Worm (Caenorhabditis elegans) whole organism, midembryonic: ENCODE data around the gene F40G12.11.

Experiments used
- T22C8.4 ChIP-seq: fragments of 200-800 bp; sonication (Bioruptor generic); IDR thresholded peaks from 2 replicates; pipeline ENCODE4 v1.3.6; 2022; ENCODE audit warnings: missing genetic modification characterization, missing compliant biosample characterization
- cog-1 ChIP-seq: sonication (generic microtip); optimal IDR thresholded peaks from 2 replicates; lab custom pipeline; 2016; ENCODE audit warnings: missing genetic modification characterization, missing compliant biosample characterization
- flt-1 ChIP-seq: fragments of 200-800 bp; sonication (Bioruptor generic); IDR thresholded peaks from 2 replicates; pipeline ENCODE4 v1.3.6; 2022; ENCODE audit warnings: missing genetic modification characterization, missing compliant biosample characterization
- klf-2 ChIP-seq: fragments of 200-800 bp; sonication (Bioruptor generic); conservative IDR thresholded peaks from 2 replicates; pipeline ENCODE4 v1.3.6; 2022; ENCODE audit warnings: missing genetic modification reagents, missing genetic modification characterization, missing compliant biosample characterization
- med-1 ChIP-seq: sonication (generic microtip); optimal IDR thresholded peaks from 2 replicates; lab custom pipeline; 2017; ENCODE audit warnings: missing genetic modification characterization, mild to moderate bottlenecking, missing compliant biosample characterization, antibody characterized with exemption, missing genetic modification reagents; ENCODE audit not compliant: insufficient read depth
- ref-1 ChIP-seq: fragments of 200-800 bp; sonication (Bioruptor generic); conservative IDR thresholded peaks from 2 replicates; pipeline ENCODE4 v1.3.6; 2022; ENCODE audit warnings: missing genetic modification reagents, missing genetic modification characterization, missing compliant biosample characterization
- tab-1 ChIP-seq: fragments of 200-800 bp; sonication (Bioruptor generic); IDR thresholded peaks from 2 replicates; pipeline ENCODE4 v1.3.6; 2022; ENCODE audit warnings: missing genetic modification characterization, missing compliant biosample characterization
- ztf-23 ChIP-seq: fragments of 200-800 bp; sonication (Bioruptor generic); IDR thresholded peaks from 2 replicates; pipeline ENCODE4 v1.3.6; 2022; ENCODE audit warnings: missing genetic modification reagents, missing genetic modification characterization, missing compliant biosample characterization
- ztf-29 ChIP-seq: fragments of 200-800 bp; sonication (Bioruptor generic); IDR thresholded peaks from 2 replicates; pipeline ENCODE4 v1.3.6; 2022; ENCODE audit warnings: missing genetic modification reagents, missing genetic modification characterization, missing compliant biosample characterization

Gene F40G12.11

ce11 chrV:14285803-14286202, at the start of gene F40G12.11:
Gene F40G12.11, plus strand, starts transcription at chrV:14286171.
- TF ChIP-seq klf-2 (no peak), ref-1 (GFP tag; lab: Robert Waterston, UW) (no peak), ztf-29 (GFP tag; lab: Robert Waterston, UW) (no peak), ztf-23 (GFP tag; lab: Robert Waterston, UW) (no peak), T22C8.4 (GFP tag; lab: Robert Waterston, UW) (no peak), cog-1 (tag; lab: Kevin White, UChicago) (no peak), med-1 (GFP tag; lab: Kevin White, UChicago) (no peak), tab-1 (GFP tag; lab: Robert Waterston, UW) (no peak), flt-1 (GFP tag; lab: Robert Waterston, UW) (no peak)

ce11 chrV:14237447-14237846, 48.5 kb upstream of the F40G12.11 start:
- peak; percentile 42; the same call in 1 of the 2 replicates for TF ChIP-seq ztf-23 (GFP tag; lab: Robert Waterston, UW)
- peak; percentile 70 for TF ChIP-seq flt-1 (GFP tag; lab: Robert Waterston, UW)
- TF ChIP-seq tab-1 (GFP tag; lab: Robert Waterston, UW): peak; percentile 65; the same call in 1 of the 2 replicates
- peak; percentile 28; the same call in 1 of the 2 replicates for TF ChIP-seq T22C8.4 (GFP tag; lab: Robert Waterston, UW)

ce11 chrV:14240694-14241201, 45.2 kb upstream of the F40G12.11 start, which contains the start of gene K02E11.10:
Gene K02E11.10, minus strand, starts transcription at chrV:14241151.
- TF ChIP-seq flt-1 (GFP tag; lab: Robert Waterston, UW) (no peak), med-1 (GFP tag; lab: Kevin White, UChicago) (no peak), ztf-29 (GFP tag; lab: Robert Waterston, UW) (no peak), cog-1 (tag; lab: Kevin White, UChicago) (no peak), ztf-23 (GFP tag; lab: Robert Waterston, UW) (no peak), tab-1 (GFP tag; lab: Robert Waterston, UW) (no peak), ref-1 (GFP tag; lab: Robert Waterston, UW) (no peak), T22C8.4 (GFP tag; lab: Robert Waterston, UW) (no peak), klf-2 (no peak)

- TF ChIP-seq T22C8.4 (GFP tag; lab: Robert Waterston, UW) (no peak), ztf-29 (GFP tag; lab: Robert Waterston, UW) (no peak), klf-2 (no peak), flt-1 (GFP tag; lab: Robert Waterston, UW) (no peak), med-1 (GFP tag; lab: Kevin White, UChicago) (no peak), ref-1 (GFP tag; lab: Robert Waterston, UW) (no peak), ztf-23 (GFP tag; lab: Robert Waterston, UW) (no peak), cog-1 (tag; lab: Kevin White, UChicago) (no peak), tab-1 (GFP tag; lab: Robert Waterston, UW) (no peak)
Observed at ce11 chrV:14243904-14244303, 42.1 kb upstream of the F40G12.11 start, which contains the start of gene sre-7. Gene sre-7, plus strand, starts transcription at chrV:14244204.

ce11 chrV:14246761-14247160, 39.2 kb upstream of the F40G12.11 start, which contains the start of gene K02E11.3:
Gene K02E11.3, minus strand, starts transcription at chrV:14246861.
- no peak for TF ChIP-seq klf-2
- TF ChIP-seq cog-1 (tag; lab: Kevin White, UChicago): no peak
- TF ChIP-seq ztf-23 (GFP tag; lab: Robert Waterston, UW): no peak
- no peak for TF ChIP-seq tab-1 (GFP tag; lab: Robert Waterston, UW)
- TF ChIP-seq ztf-29 (GFP tag; lab: Robert Waterston, UW): no peak
- TF ChIP-seq flt-1 (GFP tag; lab: Robert Waterston, UW): no peak
- no peak for TF ChIP-seq T22C8.4 (GFP tag; lab: Robert Waterston, UW)
- TF ChIP-seq med-1 (GFP tag; lab: Kevin White, UChicago): no peak
- TF ChIP-seq ref-1 (GFP tag; lab: Robert Waterston, UW): no peak

ce11 chrV:14248025-14248424, 37.9 kb upstream of the F40G12.11 start, which contains the start of gene K02E11.4:
Gene K02E11.4, minus strand, starts transcription at chrV:14248125.
- no peak for TF ChIP-seq ztf-29 (GFP tag; lab: Robert Waterston, UW)
- no peak for TF ChIP-seq tab-1 (GFP tag; lab: Robert Waterston, UW)
- TF ChIP-seq T22C8.4 (GFP tag; lab: Robert Waterston, UW): no peak
- no peak for TF ChIP-seq med-1 (GFP tag; lab: Kevin White, UChicago)
- no peak for TF ChIP-seq ref-1 (GFP tag; lab: Robert Waterston, UW)

- TF ChIP-seq ztf-29 (GFP tag; lab: Robert Waterston, UW) (no peak), klf-2 (no peak), T22C8.4 (GFP tag; lab: Robert Waterston, UW) (no peak), flt-1 (GFP tag; lab: Robert Waterston, UW) (no peak), tab-1 (GFP tag; lab: Robert Waterston, UW) (no peak), cog-1 (tag; lab: Kevin White, UChicago) (no peak), ref-1 (GFP tag; lab: Robert Waterston, UW) (no peak)
Observed at ce11 chrV:14248654-14249053, 37.3 kb upstream of the F40G12.11 start, which contains the start of gene K02E11.6. Gene K02E11.6, plus strand, starts transcription at chrV:14248802.

- TF ChIP-seq klf-2 (no peak), cog-1 (tag; lab: Kevin White, UChicago) (no peak), ztf-29 (GFP tag; lab: Robert Waterston, UW) (no peak), T22C8.4 (GFP tag; lab: Robert Waterston, UW) (no peak), ztf-23 (GFP tag; lab: Robert Waterston, UW) (no peak), tab-1 (GFP tag; lab: Robert Waterston, UW) (no peak), flt-1 (GFP tag; lab: Robert Waterston, UW) (no peak), med-1 (GFP tag; lab: Kevin White, UChicago) (no peak), ref-1 (GFP tag; lab: Robert Waterston, UW) (no peak)
Observed at ce11 chrV:14252025-14252424, 33.9 kb upstream of the F40G12.11 start, which contains the start of gene K02E11.5. Gene K02E11.5, plus strand, starts transcription at chrV:14252325.

ce11 chrV:14254221-14254620, 31.8 kb upstream of the F40G12.11 start, which contains the start of gene K02E11.7:
Gene K02E11.7, minus strand, starts transcription at chrV:14254321.
- no peak for TF ChIP-seq flt-1 (GFP tag; lab: Robert Waterston, UW)
- no peak for TF ChIP-seq ztf-29 (GFP tag; lab: Robert Waterston, UW)
- no peak for TF ChIP-seq ref-1 (GFP tag; lab: Robert Waterston, UW)
- TF ChIP-seq tab-1 (GFP tag; lab: Robert Waterston, UW): no peak
- TF ChIP-seq med-1 (GFP tag; lab: Kevin White, UChicago): no peak
- no peak for TF ChIP-seq klf-2
- no peak for TF ChIP-seq ztf-23 (GFP tag; lab: Robert Waterston, UW)
- TF ChIP-seq cog-1 (tag; lab: Kevin White, UChicago): no peak
- TF ChIP-seq T22C8.4 (GFP tag; lab: Robert Waterston, UW): no peak
